2 fruit fly cellular contexts compared by ENCODE assay signal in genomic region chr2L:9448322-9449256, dm6.
TF ChIP-seq lines count a peak whose summit lies in the region.

No protein-coding gene starts in this region.

TF ChIP-seq in whole organism, embryonic, 481 proteins besides CTCF, POLR2A, EP300 and RAD21 (continued from another document and continues in another):
- peak; percentile 7; the same call in 1 of the 2 replicates for TF ChIP-seq sens-2 (GFP tag; IDR thresholded peaks at IDR 0.05; lab: Robert Waterston, UW)
- TF ChIP-seq Sry-δ (GFP tag; optimal IDR thresholded peaks at IDR 0.05; lab: Kevin White, UChicago), result no peak
- no peak for TF ChIP-seq CG30431 (GFP tag; optimal IDR thresholded peaks at IDR 0.05; lab: Kevin White, UChicago)
- no peak for TF ChIP-seq bigmax (GFP tag; optimal IDR thresholded peaks at IDR 0.05; lab: Kevin White, UChicago)
- no peak for TF ChIP-seq Mrtf (GFP tag; IDR thresholded peaks at IDR 0.05; lab: Robert Waterston, UW)
- no peak for TF ChIP-seq gro (GFP tag; optimal IDR thresholded peaks at IDR 0.05; lab: Kevin White, UChicago)
- no peak for TF ChIP-seq h (optimal IDR thresholded peaks at IDR 0.05; lab: Kevin White, UChicago)
- TF ChIP-seq zen (tag; optimal IDR thresholded peaks at IDR 0.05; lab: Kevin White, UChicago), result no peak
- TF ChIP-seq CG16813 (GFP tag; IDR thresholded peaks at IDR 0.05; lab: Robert Waterston, UW; ENCODE audit: partially characterized antibody), result no peak
- peak; percentile 5 for TF ChIP-seq cad (GFP tag; optimal IDR thresholded peaks at IDR 0.05; lab: Kevin White, UChicago)
- TF ChIP-seq seq (GFP tag; IDR thresholded peaks at IDR 0.05; lab: Robert Waterston, UW), result no peak
- TF ChIP-seq CG10543 (GFP tag; optimal IDR thresholded peaks at IDR 0.05; lab: Kevin White, UChicago), result no peak
- peak; percentile 7; the same call in 1 of the 3 replicates for TF ChIP-seq CG11456 (GFP tag; IDR thresholded peaks at IDR 0.05; lab: Robert Waterston, UW)
- TF ChIP-seq CG9437 (GFP tag; optimal IDR thresholded peaks at IDR 0.05; lab: Kevin White, UChicago), result peak; percentile 40
- TF ChIP-seq Hmr (GFP tag; optimal IDR thresholded peaks at IDR 0.05; lab: Kevin White, UChicago), result no peak
- TF ChIP-seq CG10321 (GFP tag; IDR thresholded peaks at IDR 0.05; lab: Robert Waterston, UW), result no peak
- no peak for TF ChIP-seq hbn (GFP tag; IDR thresholded peaks at IDR 0.05; lab: Robert Waterston, UW; ENCODE audit: partially characterized antibody)
- TF ChIP-seq pum (GFP tag; optimal IDR thresholded peaks at IDR 0.05; lab: Kevin White, UChicago), result peak; percentile 36
- no peak for TF ChIP-seq zfh1 (GFP tag; IDR thresholded peaks at IDR 0.05; lab: Robert Waterston, UW)
- TF ChIP-seq Nf-YB (GFP tag; optimal IDR thresholded peaks at IDR 0.05; lab: Kevin White, UChicago), result no peak
- peak; percentile 45 for TF ChIP-seq zfh2 (GFP tag; optimal IDR thresholded peaks at IDR 0.05; lab: Kevin White, UChicago)
- no peak for TF ChIP-seq Dbx (GFP tag; IDR thresholded peaks at IDR 0.05; lab: Robert Waterston, UW)
- no peak for TF ChIP-seq E2f1 (GFP tag; IDR thresholded peaks at IDR 0.05; lab: Robert Waterston, UW)
- TF ChIP-seq GATAe (GFP tag; conservative IDR thresholded peaks at IDR 0.05; lab: Robert Waterston, UW), result no peak
- no peak for TF ChIP-seq luna (GFP tag; optimal IDR thresholded peaks at IDR 0.05; lab: Kevin White, UChicago)
- no peak for TF ChIP-seq kah (GFP tag; optimal IDR thresholded peaks at IDR 0.05; lab: Kevin White, UChicago)
- no peak for TF ChIP-seq kay (GFP tag; optimal IDR thresholded peaks at IDR 0.05; lab: Kevin White, UChicago)
- TF ChIP-seq pfk (GFP tag; optimal IDR thresholded peaks at IDR 0.05; lab: Kevin White, UChicago), result no peak
- no peak for TF ChIP-seq CG34376 (GFP tag; optimal IDR thresholded peaks at IDR 0.05; lab: Kevin White, UChicago)
- peak; percentile 16 for TF ChIP-seq cg (GFP tag; optimal IDR thresholded peaks at IDR 0.05; lab: Kevin White, UChicago)
- no peak for TF ChIP-seq sisA (GFP tag; IDR thresholded peaks at IDR 0.05; lab: Robert Waterston, UW)
- TF ChIP-seq CG1647 (GFP tag; optimal IDR thresholded peaks at IDR 0.05; lab: Kevin White, UChicago), result no peak
- TF ChIP-seq lola (GFP tag; optimal IDR thresholded peaks at IDR 0.05; lab: Kevin White, UChicago), result peak in 1 of 3 experiments; percentile 40
- no peak for TF ChIP-seq mam (GFP tag; optimal IDR thresholded peaks at IDR 0.05; lab: Kevin White, UChicago)
- no peak for TF ChIP-seq D19A (tag; optimal IDR thresholded peaks at IDR 0.05; lab: Kevin White, UChicago)
- peak; percentile 21 for TF ChIP-seq Side (GFP tag; optimal IDR thresholded peaks at IDR 0.05; lab: Kevin White, UChicago)
- TF ChIP-seq Fer1 (GFP tag; optimal IDR thresholded peaks at IDR 0.05; lab: Kevin White, UChicago), result no peak
- peak; percentile 10 for TF ChIP-seq Sox100B (GFP tag; optimal IDR thresholded peaks at IDR 0.05; lab: Kevin White, UChicago)
- TF ChIP-seq vvl (GFP tag; IDR thresholded peaks at IDR 0.05; lab: Robert Waterston, UW), result no peak
- no peak for TF ChIP-seq CG12219 (GFP tag; optimal IDR thresholded peaks at IDR 0.05; lab: Kevin White, UChicago)
- peak; percentile 10 for TF ChIP-seq CG8089 (GFP tag; optimal IDR thresholded peaks at IDR 0.05; lab: Kevin White, UChicago)
- TF ChIP-seq Spps (tag; optimal IDR thresholded peaks at IDR 0.05; lab: Kevin White, UChicago), result no peak
- no peak for TF ChIP-seq CG31365 (tag; optimal IDR thresholded peaks at IDR 0.05; lab: Kevin White, UChicago)
- TF ChIP-seq CG16779 (GFP tag; IDR thresholded peaks at IDR 0.05; lab: Robert Waterston, UW), result no peak
- peak; percentile 12 for TF ChIP-seq gem (tag; optimal IDR thresholded peaks at IDR 0.05; lab: Kevin White, UChicago)
- peak; percentile 81 for TF ChIP-seq exex (tag; optimal IDR thresholded peaks at IDR 0.05; lab: Kevin White, UChicago)
- TF ChIP-seq CG10274 (GFP tag; optimal IDR thresholded peaks at IDR 0.05; lab: Kevin White, UChicago), result peak; percentile 99
- peak; percentile 31 for TF ChIP-seq CG11504 (tag; optimal IDR thresholded peaks at IDR 0.05; lab: Kevin White, UChicago)
- TF ChIP-seq Fer2 (tag; optimal IDR thresholded peaks at IDR 0.05; lab: Kevin White, UChicago), result no peak
- no peak for TF ChIP-seq otp (GFP tag; IDR thresholded peaks at IDR 0.05; lab: Robert Waterston, UW)
- TF ChIP-seq CG9727 (GFP tag; optimal IDR thresholded peaks at IDR 0.05; lab: Kevin White, UChicago), result peak; percentile 45
- peak; percentile 48 for TF ChIP-seq grn (GFP tag; optimal IDR thresholded peaks at IDR 0.05; lab: Kevin White, UChicago)
- no peak for TF ChIP-seq Lpt (GFP tag; optimal IDR thresholded peaks at IDR 0.05; lab: Kevin White, UChicago)
- TF ChIP-seq nmo (GFP tag; optimal IDR thresholded peaks at IDR 0.05; lab: Kevin White, UChicago), result peak; percentile 22
- TF ChIP-seq onecut (GFP tag; IDR thresholded peaks at IDR 0.05; lab: Robert Waterston, UW), result peak; percentile 58
- peak; percentile 89 for TF ChIP-seq sens (GFP tag; lab: Kevin White, UChicago)
- no peak for TF ChIP-seq CG7987 (GFP tag; optimal IDR thresholded peaks at IDR 0.05; lab: Kevin White, UChicago)
- TF ChIP-seq toy (GFP tag; IDR thresholded peaks at IDR 0.05; lab: Robert Waterston, UW), result no peak
- no peak for TF ChIP-seq Vsx1 (GFP tag; optimal IDR thresholded peaks at IDR 0.05; lab: Kevin White, UChicago)
- no peak for TF ChIP-seq CG2712 (tag; optimal IDR thresholded peaks at IDR 0.05; lab: Kevin White, UChicago)
- TF ChIP-seq Oaz (GFP tag; IDR thresholded peaks at IDR 0.05; lab: Robert Waterston, UW), result no peak
- TF ChIP-seq tx (GFP tag; optimal IDR thresholded peaks at IDR 0.05; lab: Kevin White, UChicago), result peak; percentile 19
- TF ChIP-seq prd (optimal IDR thresholded peaks at IDR 0.05; lab: Kevin White, UChicago), result no peak
- TF ChIP-seq prd (GFP tag; IDR thresholded peaks at IDR 0.05; lab: Robert Waterston, UW), result no peak
- peak; percentile 76; the same call in 2 of the 4 replicates for TF ChIP-seq chinmo (GFP tag; IDR thresholded peaks at IDR 0.05; lab: Robert Waterston, UW; ENCODE audit: partially characterized antibody)
- no peak for TF ChIP-seq Jarid2 (GFP tag; optimal IDR thresholded peaks at IDR 0.05; lab: Kevin White, UChicago)
- no peak for TF ChIP-seq CG17359 (tag; optimal IDR thresholded peaks at IDR 0.05; lab: Kevin White, UChicago)
- TF ChIP-seq NC2α (GFP tag; optimal IDR thresholded peaks at IDR 0.05; lab: Kevin White, UChicago), result no peak
- TF ChIP-seq Dad (GFP tag; optimal IDR thresholded peaks at IDR 0.05; lab: Kevin White, UChicago), result no peak

TF ChIP-seq in whole organism, prepupa, 60 proteins besides CTCF, POLR2A, EP300 and RAD21 (continued from another document):
- TF ChIP-seq CG15336 (GFP tag; IDR thresholded peaks at IDR 0.05; lab: Robert Waterston, UW), result no peak
- TF ChIP-seq achi (GFP tag; optimal IDR thresholded peaks at IDR 0.05; lab: Kevin White, UChicago), result no peak
- no peak for TF ChIP-seq net (GFP tag; optimal IDR thresholded peaks at IDR 0.05; lab: Kevin White, UChicago)
- peak; percentile 66 for TF ChIP-seq lz (GFP tag; optimal IDR thresholded peaks at IDR 0.05; lab: Kevin White, UChicago)
- TF ChIP-seq topi (GFP tag; optimal IDR thresholded peaks at IDR 0.05; lab: Kevin White, UChicago), result peak; percentile 60
- TF ChIP-seq CG7368 (GFP tag; optimal IDR thresholded peaks at IDR 0.05; lab: Kevin White, UChicago), result no peak
- TF ChIP-seq CG31627 (GFP tag; optimal IDR thresholded peaks at IDR 0.05; lab: Kevin White, UChicago), result peak; percentile 39
- no peak for TF ChIP-seq fd85E (GFP tag; optimal IDR thresholded peaks at IDR 0.05; lab: Kevin White, UChicago)
- no peak for TF ChIP-seq pdm3 (GFP tag; optimal IDR thresholded peaks at IDR 0.05; lab: Kevin White, UChicago)
- peak; percentile 20 for TF ChIP-seq OdsH (GFP tag; optimal IDR thresholded peaks at IDR 0.05; lab: Kevin White, UChicago)
- no peak for TF ChIP-seq Sox102F (GFP tag; optimal IDR thresholded peaks at IDR 0.05; lab: Kevin White, UChicago)
- TF ChIP-seq vri (GFP tag; optimal IDR thresholded peaks at IDR 0.05; lab: Kevin White, UChicago), result peak; percentile 75
- no peak for TF ChIP-seq CG8319 (GFP tag; optimal IDR thresholded peaks at IDR 0.05; lab: Kevin White, UChicago)
- TF ChIP-seq CG10631 (GFP tag; optimal IDR thresholded peaks at IDR 0.05; lab: Kevin White, UChicago), result no peak
- no peak for TF ChIP-seq ss (GFP tag; optimal IDR thresholded peaks at IDR 0.05; lab: Kevin White, UChicago)
- TF ChIP-seq fd59A (GFP tag; optimal IDR thresholded peaks at IDR 0.05; lab: Kevin White, UChicago), result no peak
- TF ChIP-seq Hr39 (GFP tag; optimal IDR thresholded peaks at IDR 0.05; lab: Kevin White, UChicago), result peak; percentile 57
- no peak for TF ChIP-seq CG10669 (GFP tag; optimal IDR thresholded peaks at IDR 0.05; lab: Kevin White, UChicago)
- TF ChIP-seq CG4318 (GFP tag; optimal IDR thresholded peaks at IDR 0.05; lab: Kevin White, UChicago), result peak; percentile 15
- no peak for TF ChIP-seq CG3032 (tag; optimal IDR thresholded peaks at IDR 0.05; lab: Kevin White, UChicago)
- no peak for TF ChIP-seq dac (GFP tag; optimal IDR thresholded peaks at IDR 0.05; lab: Kevin White, UChicago)
- no peak for TF ChIP-seq CG6792 (GFP tag; optimal IDR thresholded peaks at IDR 0.05; lab: Kevin White, UChicago)
- TF ChIP-seq CG16779 (tag; optimal IDR thresholded peaks at IDR 0.05; lab: Kevin White, UChicago), result no peak
- no peak for TF ChIP-seq Ets96B (tag; optimal IDR thresholded peaks at IDR 0.05; lab: Kevin White, UChicago)
- no peak for TF ChIP-seq spab (GFP tag; optimal IDR thresholded peaks at IDR 0.05; lab: Kevin White, UChicago)
- TF ChIP-seq Sox15 (GFP tag; optimal IDR thresholded peaks at IDR 0.05; lab: Kevin White, UChicago), result peak; percentile 31
- TF ChIP-seq Met (GFP tag; optimal IDR thresholded peaks at IDR 0.05; lab: Kevin White, UChicago), result peak; percentile 25
- TF ChIP-seq CG32006 (GFP tag; optimal IDR thresholded peaks at IDR 0.05; lab: Kevin White, UChicago), result peak; percentile 43
- TF ChIP-seq CG11902 (GFP tag; optimal IDR thresholded peaks at IDR 0.05; lab: Kevin White, UChicago), result peak; percentile 30
- TF ChIP-seq CG6276 (GFP tag; optimal IDR thresholded peaks at IDR 0.05; lab: Kevin White, UChicago), result no peak
- peak; percentile 4; the same call in 2 of the 3 replicates for TF ChIP-seq eg (GFP tag; IDR thresholded peaks at IDR 0.05; lab: Robert Waterston, UW)
- no peak for TF ChIP-seq CG9139 (GFP tag; optimal IDR thresholded peaks at IDR 0.05; lab: Kevin White, UChicago)
- peak; percentile 50 for TF ChIP-seq CG8632 (GFP tag; optimal IDR thresholded peaks at IDR 0.05; lab: Kevin White, UChicago)
- peak; percentile 31 for TF ChIP-seq CG6808 (GFP tag; optimal IDR thresholded peaks at IDR 0.05; lab: Kevin White, UChicago)
- peak; percentile 70 for TF ChIP-seq Eip75B (GFP tag; optimal IDR thresholded peaks at IDR 0.05; lab: Kevin White, UChicago)
- no peak for TF ChIP-seq CG3919 (GFP tag; optimal IDR thresholded peaks at IDR 0.05; lab: Kevin White, UChicago)
- no peak for TF ChIP-seq svp (GFP tag; lab: Kevin White, UChicago)
- TF ChIP-seq Hr4 (GFP tag; optimal IDR thresholded peaks at IDR 0.05; lab: Kevin White, UChicago), result peak; percentile 19
